Worm (Caenorhabditis elegans): ENCODE data around the gene spn-4.
A peak's percentile ranks its signal among the peaks of the same experiment; 100 is the strongest.

Gene spn-4

ce11 chrV:6830755-6831227 lies 46.1 kb upstream of the spn-4 start, which contains the start of gene col-142:
Gene col-142, plus strand, starts transcription at chrV:6831177.
- TF ChIP-seq nhr-11 (tag; optimal IDR thresholded peaks at IDR 0.05) (no peak), pax-1 (tag; optimal IDR thresholded peaks at IDR 0.05) (no peak), ets-4 (tag; optimal IDR thresholded peaks at IDR 0.05) (no peak), pqm-1 (tag; optimal IDR thresholded peaks at IDR 0.05) (no peak), ceh-9 (tag; optimal IDR thresholded peaks at IDR 0.05) (no peak), lin-11 (tag; optimal IDR thresholded peaks at IDR 0.05) (no peak), fax-1 (tag; optimal IDR thresholded peaks at IDR 0.05) (no peak), ceh-31 (tag; optimal IDR thresholded peaks at IDR 0.05) (no peak)

DNA sequence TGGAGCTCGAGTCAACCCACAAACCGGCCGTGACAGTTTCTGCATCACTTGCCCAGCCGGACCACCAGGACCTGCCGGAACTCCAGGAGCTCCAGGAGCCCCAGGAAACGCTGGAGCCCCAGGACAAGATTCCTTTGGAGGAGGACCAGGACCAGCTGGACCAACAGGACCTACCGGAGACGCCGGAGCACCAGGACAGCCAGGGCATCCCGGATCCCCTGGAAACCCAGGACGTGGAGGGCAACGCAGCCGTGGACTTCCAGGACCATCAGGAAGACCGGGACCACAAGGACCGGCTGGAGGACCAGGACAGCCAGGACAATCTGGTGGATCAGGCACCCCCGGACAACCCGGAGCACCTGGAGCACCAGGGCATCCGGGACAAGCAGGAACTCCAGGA lies 45.4 kb upstream of the spn-4 start:
- TF ChIP-seq ceh-22 (tag; optimal IDR thresholded peaks at IDR 0.05): no peak
- TF ChIP-seq pros-1 (tag; optimal IDR thresholded peaks at IDR 0.05): no peak
- no peak for TF ChIP-seq ahr-1 (tag; optimal IDR thresholded peaks at IDR 0.05)
- TF ChIP-seq sox-4 (tag; optimal IDR thresholded peaks at IDR 0.05): peak; percentile 9
- no peak for TF ChIP-seq dve-1 (tag; optimal IDR thresholded peaks at IDR 0.05)
- TF ChIP-seq tbx-7 (tag; optimal IDR thresholded peaks at IDR 0.05): peak; percentile 24
- no peak for TF ChIP-seq pha-4 (tag; optimal IDR thresholded peaks at IDR 0.05)
- TF ChIP-seq T23F11.4 (GFP tag; optimal IDR thresholded peaks at IDR 0.05): no peak
- no peak for TF ChIP-seq unc-55 (GFP tag; optimal IDR thresholded peaks at IDR 0.05)
- TF ChIP-seq hlh-6 (tag; optimal IDR thresholded peaks at IDR 0.05): peak; percentile 18

DNA sequence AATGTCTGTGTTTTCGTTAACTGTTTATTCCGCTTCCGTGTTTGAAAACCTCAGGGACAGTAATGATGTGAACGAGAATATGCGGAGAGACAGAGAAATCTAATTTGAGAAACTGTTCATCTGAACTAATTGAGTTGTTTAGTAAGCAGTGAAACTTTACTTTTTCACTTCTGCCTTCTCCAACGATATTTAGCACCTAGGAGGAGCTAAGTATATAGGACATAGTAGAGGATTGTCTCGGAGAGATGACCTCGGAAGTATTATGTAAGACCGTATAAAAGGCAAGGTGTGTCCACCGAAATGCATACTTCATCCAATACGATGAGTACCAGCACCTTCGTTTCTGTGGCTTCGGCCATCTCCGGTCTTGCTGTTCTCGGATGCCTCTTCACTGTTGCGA lies 44.7 kb upstream of the spn-4 start, which contains the start of gene col-141:
Gene col-141, plus strand, starts transcription at position 301 of the 400 bp plus-strand sequence.
- TF ChIP-seq ceh-9 (tag; optimal IDR thresholded peaks at IDR 0.05) (no peak), hlh-15 (tag; optimal IDR thresholded peaks at IDR 0.05) (no peak), ceh-30 (tag; optimal IDR thresholded peaks at IDR 0.05) (no peak), pha-2 (tag; optimal IDR thresholded peaks at IDR 0.05) (no peak), ceh-45 (GFP tag; IDR thresholded peaks at IDR 0.05) (no peak), ceh-6 (GFP tag; optimal IDR thresholded peaks at IDR 0.05) (no peak), C08G9.2 (tag; optimal IDR thresholded peaks at IDR 0.05) (no peak), rnt-1 (tag; optimal IDR thresholded peaks at IDR 0.05) (no peak), fkh-10 (GFP tag; optimal IDR thresholded peaks at IDR 0.05) (no peak), nhr-232 (tag; optimal IDR thresholded peaks at IDR 0.05) (no peak), ceh-14 (tag; optimal IDR thresholded peaks at IDR 0.05) (no peak)

DNA sequence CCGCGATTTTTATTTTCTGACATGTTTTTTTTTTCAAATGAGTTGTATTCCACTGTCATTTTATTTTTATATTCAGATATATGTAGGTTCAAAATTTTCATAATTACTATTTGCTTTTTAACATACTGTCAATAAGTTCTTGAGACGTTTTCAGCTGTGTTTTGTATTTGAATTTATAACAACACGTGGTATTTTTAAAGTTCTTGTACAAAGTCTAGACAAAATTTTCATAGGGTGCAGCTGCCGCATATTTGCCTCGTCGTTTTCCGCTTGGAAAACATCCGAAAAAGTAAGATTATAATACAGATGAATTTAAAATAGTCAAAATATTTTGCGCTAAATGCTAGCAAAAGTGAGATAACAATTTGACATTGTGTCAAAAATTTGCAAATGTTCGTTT lies 44.1 kb upstream of the spn-4 start, which contains the start of gene dmsr-15:
Gene dmsr-15, minus strand, starts transcription at position 101 of the 400 bp plus-strand sequence.
- no peak for TF ChIP-seq tbx-7 (tag; optimal IDR thresholded peaks at IDR 0.05)

DNA sequence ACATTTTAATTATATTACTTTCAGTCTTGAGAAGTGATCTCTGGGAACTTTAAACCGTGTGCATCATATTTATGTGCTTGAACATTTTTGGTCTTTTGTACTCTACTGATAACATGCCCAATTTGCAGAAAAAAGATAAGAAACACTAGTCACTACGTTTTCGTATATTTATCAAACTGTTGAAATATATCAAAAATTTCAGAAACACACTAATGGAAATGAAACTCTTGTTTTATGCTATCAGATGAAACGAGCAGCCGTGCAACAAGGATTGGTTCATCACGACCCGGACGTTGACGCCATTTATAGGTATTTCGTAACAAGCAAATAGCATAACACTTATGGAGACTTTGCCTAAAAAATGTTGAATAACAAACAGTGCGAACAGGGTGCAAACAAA lies 38.7 kb upstream of the spn-4 start:
- no peak for TF ChIP-seq tbx-7 (tag; optimal IDR thresholded peaks at IDR 0.05)
- peak; percentile 85 for TF ChIP-seq elt-2 (tag; optimal IDR thresholded peaks at IDR 0.05)
- no peak for TF ChIP-seq odd-2 (tag; optimal IDR thresholded peaks at IDR 0.05)
- TF ChIP-seq ttx-3 (tag; optimal IDR thresholded peaks at IDR 0.05): no peak
- no peak for TF ChIP-seq sox-2 (GFP tag; IDR thresholded peaks at IDR 0.05)
- TF ChIP-seq hlh-13 (GFP tag; optimal IDR thresholded peaks at IDR 0.05): no peak
- TF ChIP-seq fkh-10 (GFP tag; optimal IDR thresholded peaks at IDR 0.05): no peak

- no peak for TF ChIP-seq lim-6 (tag; optimal IDR thresholded peaks at IDR 0.05)
- no peak for TF ChIP-seq mec-3 (tag; optimal IDR thresholded peaks at IDR 0.05; ENCODE audit: borderline replicate concordance)
- TF ChIP-seq F13H6.1 (tag; optimal IDR thresholded peaks at IDR 0.05): no peak
- no peak for TF ChIP-seq fax-1 (tag; optimal IDR thresholded peaks at IDR 0.05)
- no peak for TF ChIP-seq pha-4 (tag; optimal IDR thresholded peaks at IDR 0.05)
These were observed 36.8 kb upstream of the spn-4 start, which contains the start of gene T15B7.8 for ce11 chrV:6821509-6821908. Gene T15B7.8, plus strand, starts transcription at chrV:6821809.
